Worm (Caenorhabditis elegans): ENCODE data around the gene K11D9.3.

ce11 chrIII:10832636-10833035, 30.6 kb upstream of the K11D9.3 start, which contains the start of gene sbsp-1:
- no peak for TF ChIP-seq ama-1 (optimal IDR thresholded peaks at IDR 0.05)
- TF ChIP-seq nhr-11 (tag; optimal IDR thresholded peaks at IDR 0.05) = no peak
- no peak for TF ChIP-seq pax-1 (tag; optimal IDR thresholded peaks at IDR 0.05)
- TF ChIP-seq pha-4 (tag; optimal IDR thresholded peaks at IDR 0.05) = no peak
- TF ChIP-seq nfya-1 (tag; optimal IDR thresholded peaks at IDR 0.05) = no peak
- no peak for TF ChIP-seq ttx-3 (tag; optimal IDR thresholded peaks at IDR 0.05)
- TF ChIP-seq npax-4 (tag; optimal IDR thresholded peaks at IDR 0.05) = no peak
- TF ChIP-seq pqm-1 (tag; optimal IDR thresholded peaks at IDR 0.05) = no peak
- TF ChIP-seq unc-55 (GFP tag; optimal IDR thresholded peaks at IDR 0.05) = no peak
- TF ChIP-seq ceh-2 (tag; optimal IDR thresholded peaks at IDR 0.05) = no peak
- no peak for TF ChIP-seq elt-2 (tag; optimal IDR thresholded peaks at IDR 0.05)
- TF ChIP-seq hlh-8 (tag; optimal IDR thresholded peaks at IDR 0.05) = no peak
